Fruit fly (Drosophila melanogaster) whole organism, embryonic: ENCODE measurements around the gene CG2794.
A peak's percentile ranks its signal among the peaks of the same experiment; 100 is the strongest.

Experiments
- Antp ChIP-seq: fragments of 200-800 bp; sonication (Bioruptor generic); optimal IDR thresholded peaks from 3 replicates; lab custom pipeline; 2016; ENCODE audit warnings: missing biosample characterization, missing genetic modification characterization
- CG10565 ChIP-seq: fragments of 200-800 bp; sonication (Bioruptor generic); optimal IDR thresholded peaks from 3 replicates; lab custom pipeline; 2016; ENCODE audit warnings: missing biosample characterization, mild to moderate bottlenecking, missing genetic modification characterization
- CG11093 ChIP-seq: fragments of 200-800 bp; sonication (Bioruptor generic); IDR thresholded peaks from 3 replicates; pipeline ENCODE4 v1.3.6; 2022; ENCODE audit warnings: missing biosample characterization, missing genetic modification characterization
- CG11560 ChIP-seq: fragments of 200-800 bp; sonication (Bioruptor generic); IDR thresholded peaks from 3 replicates; pipeline ENCODE4 v1.3.6; 2022; ENCODE audit warnings: missing biosample characterization, missing genetic modification characterization
- CG11696 ChIP-seq: fragments of 200-800 bp; sonication (Bioruptor generic); IDR thresholded peaks from 2 replicates; pipeline ENCODE4 v1.3.6; 2022; ENCODE audit warnings: missing biosample characterization, missing genetic modification characterization
- CG12299 ChIP-seq: fragments of 200-800 bp; sonication (Bioruptor generic); optimal IDR thresholded peaks from 2 replicates; lab custom pipeline; 2018; ENCODE audit warnings: missing biosample characterization, mild to moderate bottlenecking, missing genetic modification characterization
- CG1233 ChIP-seq: fragments of 200-800 bp; sonication (Bioruptor generic); optimal IDR thresholded peaks from 4 replicates; lab custom pipeline; 2018; ENCODE audit warnings: missing biosample characterization, mild to moderate bottlenecking, missing genetic modification characterization
- CG13287 ChIP-seq: fragments of 200-800 bp; sonication (Bioruptor generic); IDR thresholded peaks from 2 replicates; pipeline ENCODE4 v1.3.6; 2022; ENCODE audit warnings: missing biosample characterization, missing genetic modification characterization; ENCODE audit not compliant: partially characterized antibody
- CG13424 ChIP-seq: fragments of 200-800 bp; sonication (Bioruptor generic); optimal IDR thresholded peaks from 2 replicates; lab custom pipeline; 2019; ENCODE audit warnings: missing biosample characterization, mild to moderate bottlenecking, missing genetic modification characterization, moderate library complexity
- CG14050 ChIP-seq: fragments of 200-800 bp; sonication (Bioruptor generic); IDR thresholded peaks from 3 replicates; pipeline ENCODE4 v1.3.6; 2022; ENCODE audit warnings: missing biosample characterization, missing genetic modification characterization
- CG14860 ChIP-seq: fragments of 200-800 bp; sonication (Bioruptor generic); IDR thresholded peaks from 3 replicates; pipeline ENCODE4 v1.3.6; 2022; ENCODE audit warnings: missing biosample characterization, missing genetic modification characterization; ENCODE audit not compliant: partially characterized antibody
- CG15073 ChIP-seq: fragments of 200-800 bp; sonication (Bioruptor generic); optimal IDR thresholded peaks from 2 replicates; lab custom pipeline; 2016; ENCODE audit warnings: missing biosample characterization, missing genetic modification characterization
- CG15269 ChIP-seq: fragments of 200-800 bp; sonication (Bioruptor generic); optimal IDR thresholded peaks from 2 replicates; lab custom pipeline; 2018; ENCODE audit warnings: missing biosample characterization, mild to moderate bottlenecking, missing genetic modification characterization, moderate library complexity
- CG17568 ChIP-seq: fragments of 200-800 bp; sonication (Bioruptor generic); optimal IDR thresholded peaks from 2 replicates; lab custom pipeline; 2018; ENCODE audit warnings: missing biosample characterization, mild to moderate bottlenecking, missing genetic modification characterization, moderate library complexity
- CG2889 ChIP-seq: fragments of 200-800 bp; sonication (Bioruptor generic); IDR thresholded peaks from 3 replicates; pipeline ENCODE4 v1.3.6; 2022; ENCODE audit warnings: missing biosample characterization, missing genetic modification characterization
- CG33557 ChIP-seq: fragments of 200-800 bp; sonication (Bioruptor generic); optimal IDR thresholded peaks from 2 replicates; lab custom pipeline; 2019; ENCODE audit warnings: missing biosample characterization, mild to moderate bottlenecking, missing genetic modification characterization, moderate library complexity
- CG34376 ChIP-seq: fragments of 200-800 bp; sonication (Bioruptor generic); optimal IDR thresholded peaks from 2 replicates; lab custom pipeline; 2018; ENCODE audit warnings: missing biosample characterization, mild to moderate bottlenecking, missing genetic modification characterization
- CG5245 ChIP-seq: fragments of 200-800 bp; sonication (Bioruptor generic); optimal IDR thresholded peaks from 3 replicates; lab custom pipeline; 2016; ENCODE audit warnings: missing biosample characterization, missing genetic modification characterization
- CG5953 ChIP-seq: fragments of 200-800 bp; sonication (Bioruptor generic); IDR thresholded peaks from 2 replicates; pipeline ENCODE4 v1.3.6; 2022; ENCODE audit warnings: missing biosample characterization, missing genetic modification characterization
- CG6175 ChIP-seq: fragments of 200-800 bp; sonication (Bioruptor generic); IDR thresholded peaks from 3 replicates; pipeline ENCODE4 v1.3.6; 2022; ENCODE audit warnings: missing biosample characterization, missing genetic modification characterization
- CG6683 ChIP-seq: fragments of 200-800 bp; sonication (Bioruptor generic); optimal IDR thresholded peaks from 2 replicates; lab custom pipeline; 2017; ENCODE audit warnings: missing biosample characterization, mild to moderate bottlenecking, missing genetic modification characterization, missing genetic modification reagents
- CG6765 ChIP-seq: fragments of 200-800 bp; sonication (Bioruptor generic); optimal IDR thresholded peaks from 3 replicates; lab custom pipeline; 2017; ENCODE audit warnings: missing biosample characterization, mild to moderate bottlenecking, missing genetic modification characterization
- CG7987 ChIP-seq: fragments of 200-800 bp; sonication (Bioruptor generic); optimal IDR thresholded peaks from 2 replicates; lab custom pipeline; 2018; ENCODE audit warnings: missing biosample characterization, mild to moderate bottlenecking, missing genetic modification characterization, moderate library complexity
- CG9932 ChIP-seq: fragments of 200-800 bp; sonication (Bioruptor generic); IDR thresholded peaks from 2 replicates; pipeline ENCODE4 v1.3.6; 2022; ENCODE audit warnings: missing biosample characterization, missing genetic modification characterization
- Camta ChIP-seq: fragments of 200-800 bp; sonication (Bioruptor generic); optimal IDR thresholded peaks from 2 replicates; lab custom pipeline; 2016; ENCODE audit warnings: missing biosample characterization, missing genetic modification characterization
- CoRest ChIP-seq: fragments of 200-800 bp; sonication (Bioruptor generic); optimal IDR thresholded peaks from 3 replicates; lab custom pipeline; 2018; ENCODE audit warnings: missing biosample characterization, mild to moderate bottlenecking, missing genetic modification characterization, moderate library complexity
- Dbx ChIP-seq: fragments of 200-800 bp; sonication (Bioruptor generic); IDR thresholded peaks from 3 replicates; pipeline ENCODE4 v1.3.6; 2022; ENCODE audit warnings: missing biosample characterization, missing genetic modification characterization
- Dfd ChIP-seq, 2 experiments: fragments of >200 bp; optimal IDR thresholded peaks; 2 replicates each; lab custom pipeline; 2017; ENCODE audit warnings: missing biosample characterization in 2 of 2, missing genetic modification characterization in 2 of 2
- HHEX ChIP-seq: fragments of 200-800 bp; sonication (Bioruptor generic); optimal IDR thresholded peaks from 3 replicates; lab custom pipeline; 2017; ENCODE audit warnings: missing biosample characterization, mild to moderate bottlenecking, missing genetic modification characterization, missing genetic modification reagents
- Hr39 ChIP-seq: fragments of >200 bp; optimal IDR thresholded peaks from 2 replicates; lab custom pipeline; 2017
- Lim3 ChIP-seq: fragments of 200-800 bp; sonication (Bioruptor generic); IDR thresholded peaks from 2 replicates; pipeline ENCODE4 v1.3.6; 2022; ENCODE audit warnings: missing biosample characterization, missing genetic modification characterization
- Max ChIP-seq: fragments of 200-800 bp; sonication (Bioruptor generic); optimal IDR thresholded peaks from 2 replicates; lab custom pipeline; 2016; ENCODE audit warnings: missing biosample characterization, mild to moderate bottlenecking, missing genetic modification characterization
- NFAT ChIP-seq: fragments of 200-800 bp; sonication (Bioruptor generic); IDR thresholded peaks from 2 replicates; pipeline ENCODE4 v1.3.6; 2022; ENCODE audit warnings: missing biosample characterization, missing genetic modification characterization
- NfI ChIP-seq: fragments of 200-800 bp; sonication (Bioruptor generic); optimal IDR thresholded peaks from 3 replicates; lab custom pipeline; 2018; ENCODE audit warnings: missing biosample characterization, mild to moderate bottlenecking, missing genetic modification characterization, moderate library complexity
- btn ChIP-seq: fragments of 200-800 bp; sonication (Bioruptor generic); optimal IDR thresholded peaks from 2 replicates; lab custom pipeline; 2016; ENCODE audit warnings: missing biosample characterization, missing genetic modification characterization
- danr ChIP-seq: fragments of 200-800 bp; sonication (Bioruptor generic); IDR thresholded peaks from 2 replicates; pipeline ENCODE4 v1.3.6; 2022; ENCODE audit warnings: missing biosample characterization, missing genetic modification characterization
- fd102C ChIP-seq: fragments of 200-800 bp; sonication (Bioruptor generic); optimal IDR thresholded peaks from 2 replicates; lab custom pipeline; 2018; ENCODE audit warnings: missing biosample characterization, mild to moderate bottlenecking, missing genetic modification characterization, moderate library complexity
- h ChIP-seq: fragments of >200 bp; optimal IDR thresholded peaks from 2 replicates; lab custom pipeline; 2017
- lola ChIP-seq, 3 experiments: fragments of >200 bp in 2 of 3; fragments of 200-800 bp in 1 of 3; sonication (Bioruptor generic) in 1 of 3; optimal IDR thresholded peaks; 2 replicates each; lab custom pipeline; 2017 to 2019; ENCODE audit warnings: missing biosample characterization in 3 of 3, missing genetic modification characterization in 3 of 3, mild to moderate bottlenecking in 1 of 3, moderate library complexity in 1 of 3
- pho ChIP-seq: fragments of 200-800 bp; sonication (Bioruptor generic); optimal IDR thresholded peaks from 2 replicates; lab custom pipeline; 2016; ENCODE audit warnings: missing biosample characterization, missing genetic modification characterization
- pzg ChIP-seq: fragments of 200-800 bp; sonication (Bioruptor generic); optimal IDR thresholded peaks from 3 replicates; lab custom pipeline; 2018; ENCODE audit warnings: missing biosample characterization, mild to moderate bottlenecking, missing genetic modification characterization, moderate library complexity
- ranshi ChIP-seq: fragments of 200-800 bp; sonication (Bioruptor generic); IDR thresholded peaks from 2 replicates; pipeline ENCODE4 v1.3.6; 2022; ENCODE audit warnings: missing biosample characterization, missing genetic modification characterization
- sens ChIP-seq: fragments of 200-800 bp; sonication (Bioruptor generic); peaks from one replicate; lab custom pipeline; 2016; ENCODE audit warnings: missing biosample characterization, missing genetic modification characterization
- slp2 ChIP-seq: fragments of 200-800 bp; sonication (Bioruptor generic); optimal IDR thresholded peaks from 2 replicates; lab custom pipeline; 2016; ENCODE audit warnings: missing biosample characterization, missing genetic modification characterization
- so ChIP-seq: fragments of 200-800 bp; sonication (Bioruptor generic); IDR thresholded peaks from 3 replicates; pipeline ENCODE4 v1.3.6; 2022; ENCODE audit warnings: missing biosample characterization, missing genetic modification characterization
- tap ChIP-seq: fragments of 200-800 bp; optimal IDR thresholded peaks from 3 replicates; lab custom pipeline; 2019; ENCODE audit warnings: missing biosample characterization, mild to moderate bottlenecking, missing genetic modification characterization, moderate library complexity
- tio ChIP-seq: fragments of 200-800 bp; sonication (Bioruptor generic); optimal IDR thresholded peaks from 2 replicates; lab custom pipeline; 2017; ENCODE audit warnings: missing biosample characterization, missing genetic modification characterization, inconsistent platforms
- tll ChIP-seq, 2 experiments: fragments of 200-800 bp in 1 of 2; fragments of >200 bp in 1 of 2; sonication (Bioruptor generic) in 1 of 2; optimal IDR thresholded peaks; 2 replicates each; lab custom pipeline; 2017 to 2019; ENCODE audit warnings: missing biosample characterization in 2 of 2, missing genetic modification characterization in 2 of 2, mild to moderate bottlenecking in 1 of 2, moderate library complexity in 1 of 2
- tna ChIP-seq: fragments of 200-800 bp; sonication (Bioruptor generic); IDR thresholded peaks from 2 replicates; pipeline ENCODE4 v1.3.6; 2022; ENCODE audit warnings: missing biosample characterization, missing genetic modification characterization; ENCODE audit not compliant: partially characterized antibody
- vvl ChIP-seq: fragments of 200-800 bp; sonication (Bioruptor generic); IDR thresholded peaks from 2 replicates; pipeline ENCODE4 v1.3.6; 2022; ENCODE audit warnings: missing biosample characterization, missing genetic modification characterization

Gene CG2794

DNA sequence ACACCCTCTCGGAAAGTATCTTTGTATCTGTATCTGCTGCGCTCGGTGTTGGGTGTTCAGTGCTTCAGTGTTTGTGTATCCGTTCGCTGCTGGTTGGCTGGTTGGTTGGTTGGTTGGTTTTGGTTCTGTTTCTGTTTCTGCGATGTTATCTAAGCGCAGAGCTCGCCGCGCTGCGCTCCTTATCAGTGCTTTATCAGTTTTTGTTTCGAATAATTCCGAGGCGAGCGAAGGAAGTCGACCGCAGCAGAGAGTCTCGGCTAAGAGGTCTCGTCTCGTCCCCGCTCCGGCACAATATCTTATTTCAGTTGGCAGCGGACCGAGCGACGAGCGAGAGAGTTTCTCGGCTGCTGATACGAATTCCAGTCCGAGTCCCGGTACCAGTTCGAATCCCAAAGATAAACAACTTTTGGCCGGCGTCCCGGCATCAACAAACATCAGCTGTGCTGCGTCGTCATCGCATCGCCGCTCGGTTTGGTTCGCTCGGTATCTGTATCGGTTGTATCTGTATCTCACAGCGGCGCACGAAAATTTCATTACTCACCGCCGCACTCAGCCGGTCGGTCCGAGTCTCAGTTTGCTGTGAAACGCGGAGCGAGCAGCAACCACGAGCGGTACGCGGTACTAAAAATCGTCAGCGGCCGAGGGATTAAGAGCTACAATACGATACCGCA, 40.7 kb upstream of the CG2794 start (continued):
- TF ChIP-seq tna (peak; percentile 70), Max (GFP tag; lab: Kevin White, UChicago) (no peak), tap (tag; lab: Kevin White, UChicago) (peak; percentile 1), CG5953 (GFP tag; lab: Robert Waterston, UW) (no peak), btn (peak; percentile 43), CG2889 (GFP tag; lab: Robert Waterston, UW) (no peak), pho (no peak), CG33557 (GFP tag; lab: Kevin White, UChicago) (peak; percentile 28), CG1233 (GFP tag; lab: Kevin White, UChicago) (peak; percentile 21), CG9932 (GFP tag; lab: Robert Waterston, UW) (peak; percentile 27; the same call in 1 of the 2 replicates), CG6765 (GFP tag; lab: Kevin White, UChicago) (peak; percentile 16), lola (GFP tag; optimal IDR thresholded peaks at IDR 0.05; lab: Kevin White, UChicago) (no peak), NFAT (GFP tag; lab: Robert Waterston, UW) (no peak), vvl (GFP tag; lab: Robert Waterston, UW) (peak; percentile 59), Lim3 (GFP tag; lab: Robert Waterston, UW) (no peak), CG13287 (peak; percentile 74), Hr39 (lab: Kevin White, UChicago) (no peak), CG12299 (tag; lab: Kevin White, UChicago) (no peak), so (GFP tag; lab: Robert Waterston, UW) (peak; percentile 88; the same call in 2 of the 3 replicates), fd102C (GFP tag; lab: Kevin White, UChicago) (peak; percentile 51), CG17568 (GFP tag; lab: Kevin White, UChicago) (no peak), CG14050 (GFP tag; lab: Robert Waterston, UW) (no peak; the same call in 2 of the 3 replicates), sens (GFP tag; lab: Kevin White, UChicago) (peak; percentile 74), CG13424 (no peak), Camta (GFP tag; lab: Kevin White, UChicago) (peak; percentile 1), CG15269 (tag; lab: Kevin White, UChicago) (peak; percentile 21), tio (GFP tag; lab: Kevin White, UChicago) (no peak), h (lab: Kevin White, UChicago) (no peak), pzg (GFP tag; lab: Kevin White, UChicago) (no peak), CoRest (tag; lab: Kevin White, UChicago) (no peak), tll (GFP tag; optimal IDR thresholded peaks at IDR 0.05; lab: Kevin White, UChicago) (no peak), CG6175 (GFP tag; lab: Robert Waterston, UW) (no peak), danr (GFP tag; lab: Robert Waterston, UW) (no peak), CG11093 (GFP tag; lab: Robert Waterston, UW) (no peak), CG11560 (tag; lab: Robert Waterston, UW) (no peak), Dbx (GFP tag; lab: Robert Waterston, UW) (peak; percentile 60; the same call in 2 of the 3 replicates), Antp (peak; percentile 40), CG10565 (GFP tag; lab: Kevin White, UChicago) (no peak), CG6683 (GFP tag; lab: Kevin White, UChicago) (no peak), slp2 (GFP tag; lab: Kevin White, UChicago) (peak; percentile 5), CG11696 (GFP tag; lab: Robert Waterston, UW) (no peak), NfI (GFP tag; lab: Kevin White, UChicago) (peak; percentile 22), CG7987 (GFP tag; lab: Kevin White, UChicago) (peak; percentile 46), HHEX (GFP tag; lab: Kevin White, UChicago) (peak; percentile 37), CG14860 (GFP tag; lab: Robert Waterston, UW) (no peak), ranshi (peak; percentile 41; the same call in 1 of the 2 replicates), CG34376 (GFP tag; lab: Kevin White, UChicago) (peak; percentile 89), Dfd (GFP tag; optimal IDR thresholded peaks at IDR 0.05; lab: Kevin White, UChicago) (no peak), CG15073 (GFP tag; lab: Kevin White, UChicago) (no peak), CG5245 (GFP tag; lab: Kevin White, UChicago) (no peak)
